Fruit fly (Drosophila melanogaster): ENCODE results near the gene brm.

The brm gene

dm6 chr3L:15982783-15983432, at the start of gene brm, which contains the start of gene Arl1:
TSS of gene brm (minus strand) at chr3L:15982869.
TSS of gene Arl1 (plus strand) at chr3L:15983135.
- TF ChIP-seq rgr (GFP tag; optimal IDR thresholded peaks at IDR 0.05) (peak; percentile 99), sage (GFP tag; optimal IDR thresholded peaks at IDR 0.05) (peak; percentile 97), Hr78 (GFP tag; optimal IDR thresholded peaks at IDR 0.05) (no peak), Dif (GFP tag; optimal IDR thresholded peaks at IDR 0.05; ENCODE audit: partially characterized antibody) (no peak), Jra (GFP tag; optimal IDR thresholded peaks at IDR 0.05) (peak; percentile 76), Vsx2 (GFP tag; optimal IDR thresholded peaks at IDR 0.05; ENCODE audit: partially characterized antibody) (no peak), jim (GFP tag; optimal IDR thresholded peaks at IDR 0.05) (peak; percentile 26), foxo (GFP tag; optimal IDR thresholded peaks at IDR 0.05) (peak; percentile 58 to 98), psq (GFP tag; optimal IDR thresholded peaks at IDR 0.05) (peak; percentile 96), Dfd (GFP tag; optimal IDR thresholded peaks at IDR 0.05) (no peak), usp (GFP tag; optimal IDR thresholded peaks at IDR 0.05) (no peak), fru (GFP tag; optimal IDR thresholded peaks at IDR 0.05) (peak; percentile 90), h (GFP tag; optimal IDR thresholded peaks at IDR 0.05) (peak; percentile 98), GATAd (GFP tag; optimal IDR thresholded peaks at IDR 0.05) (peak; percentile 86), dmrt93B (GFP tag; optimal IDR thresholded peaks at IDR 0.05) (peak; percentile 98), dsf (GFP tag; optimal IDR thresholded peaks at IDR 0.05; ENCODE audit: borderline replicate concordance) (peak; percentile 89), tai (GFP tag; optimal IDR thresholded peaks at IDR 0.05) (no peak), Abd-B (GFP tag; optimal IDR thresholded peaks at IDR 0.05) (no peak), Hr83 (GFP tag; optimal IDR thresholded peaks at IDR 0.05; ENCODE audit: poor library complexity, severe bottlenecking) (peak; percentile 75), sv (GFP tag; optimal IDR thresholded peaks at IDR 0.05) (peak; percentile 97), dl (GFP tag; optimal IDR thresholded peaks at IDR 0.05; ENCODE audit: insufficient read depth in 1 of 2, partially characterized antibody in 2 of 2) (no peak), N (GFP tag; optimal IDR thresholded peaks at IDR 0.05) (no peak), Mio (GFP tag; optimal IDR thresholded peaks at IDR 0.05) (peak; percentile 81), Myc (optimal IDR thresholded peaks at IDR 0.05) (no peak), Hnf4 (GFP tag; optimal IDR thresholded peaks at IDR 0.05) (peak; percentile 94), CrebA (GFP tag; optimal IDR thresholded peaks at IDR 0.05; ENCODE audit: borderline replicate concordance) (no peak), CG32264 (GFP tag; optimal IDR thresholded peaks at IDR 0.05) (peak; percentile 87), brk (GFP tag; optimal IDR thresholded peaks at IDR 0.05) (no peak), OdsH (GFP tag; optimal IDR thresholded peaks at IDR 0.05) (peak; percentile 97), HLH106 (tag; optimal IDR thresholded peaks at IDR 0.05) (peak; percentile 100), br (GFP tag; optimal IDR thresholded peaks at IDR 0.05) (peak; percentile 92), pan (optimal IDR thresholded peaks at IDR 0.05) (no peak), ey (GFP tag; optimal IDR thresholded peaks at IDR 0.05) (peak; percentile 94), CG9705 (GFP tag; optimal IDR thresholded peaks at IDR 0.05) (peak; percentile 99), Rel (GFP tag; optimal IDR thresholded peaks at IDR 0.05) (peak; percentile 95), Rel (tag; optimal IDR thresholded peaks at IDR 0.05) (peak; percentile 96), woc (GFP tag; optimal IDR thresholded peaks at IDR 0.05) (peak; percentile 92), lola (GFP tag; optimal IDR thresholded peaks at IDR 0.05) (no peak), Sp1 (GFP tag; optimal IDR thresholded peaks at IDR 0.05) (peak; percentile 99)

dm6 chr3L:16028924-16029323, 46.3 kb upstream of the brm start:
- TF ChIP-seq rgr (GFP tag; optimal IDR thresholded peaks at IDR 0.05) (no peak), jim (GFP tag; optimal IDR thresholded peaks at IDR 0.05) (no peak), Dif (GFP tag; optimal IDR thresholded peaks at IDR 0.05; ENCODE audit: partially characterized antibody) (no peak), CG9705 (GFP tag; optimal IDR thresholded peaks at IDR 0.05) (no peak), fru (GFP tag; optimal IDR thresholded peaks at IDR 0.05) (no peak), Jra (GFP tag; optimal IDR thresholded peaks at IDR 0.05) (no peak), Dfd (GFP tag; optimal IDR thresholded peaks at IDR 0.05) (no peak), foxo (GFP tag; optimal IDR thresholded peaks at IDR 0.05) (no peak), CG32264 (GFP tag; optimal IDR thresholded peaks at IDR 0.05) (no peak), h (GFP tag; optimal IDR thresholded peaks at IDR 0.05) (no peak), ey (GFP tag; optimal IDR thresholded peaks at IDR 0.05) (no peak)
